Worm (Caenorhabditis elegans) whole organism, young adult: ENCODE measurements around the gene B0432.9.
A peak's percentile ranks its signal among the peaks of the same experiment; 100 is the strongest.

Source experiments
- B0035.1 ChIP-seq: sonication (generic microtip); optimal IDR thresholded peaks from 2 replicates; lab custom pipeline; 2016; ENCODE audit warnings: missing genetic modification characterization, mild to moderate bottlenecking, missing compliant biosample characterization, missing genotype, missing genetic modification reagents
- C06A6.2 ChIP-seq: fragments of 200-800 bp; sonication (Bioruptor generic); conservative IDR thresholded peaks from 2 replicates; pipeline ENCODE4 v1.3.6; 2022; ENCODE audit warnings: missing genetic modification characterization, missing compliant biosample characterization
- F39B2.1 ChIP-seq: fragments of 200-800 bp; sonication (Bioruptor generic); IDR thresholded peaks from 2 replicates; pipeline ENCODE4 v1.3.6; 2022; ENCODE audit warnings: missing genetic modification reagents, missing genetic modification characterization, missing compliant biosample characterization
- F52B5.7 ChIP-seq: sonication (generic microtip); optimal IDR thresholded peaks from 2 replicates; lab custom pipeline; 2016; ENCODE audit warnings: mild to moderate bottlenecking, missing genetic modification characterization, missing compliant biosample characterization
- F55B11.4 ChIP-seq: sonication (generic microtip); optimal IDR thresholded peaks from 2 replicates; lab custom pipeline; 2016; ENCODE audit warnings: missing compliant biosample characterization, missing genetic modification characterization, borderline replicate concordance; ENCODE audit not compliant: insufficient read depth
- F57C9.4 ChIP-seq: sonication (generic microtip); optimal IDR thresholded peaks from 2 replicates; lab custom pipeline; 2017; ENCODE audit warnings: mild to moderate bottlenecking, missing genetic modification characterization, missing compliant biosample characterization
- Y53F4B.3 ChIP-seq: fragments of 200-800 bp; sonication (Bioruptor generic); IDR thresholded peaks from 2 replicates; pipeline ENCODE4 v1.3.6; 2022; ENCODE audit warnings: missing genetic modification reagents, missing genetic modification characterization, missing compliant biosample characterization
- Y67H2A.10 ChIP-seq: fragments of 200-800 bp; sonication (Bioruptor generic); conservative IDR thresholded peaks from 2 replicates; pipeline ENCODE4 v1.3.6; 2022; ENCODE audit warnings: missing genetic modification reagents, missing genetic modification characterization, missing compliant biosample characterization
- Y79H2A.3 ChIP-seq: fragments of 200-800 bp; sonication (Bioruptor generic); conservative IDR thresholded peaks from 2 replicates; pipeline ENCODE4 v1.3.6; 2022; ENCODE audit warnings: missing genetic modification reagents, missing genetic modification characterization, missing compliant biosample characterization
- akir-1 ChIP-seq: fragments of 200-800 bp; sonication (Bioruptor generic); optimal IDR thresholded peaks from 2 replicates; lab custom pipeline; 2018; ENCODE audit warnings: mild to moderate bottlenecking, missing genetic modification characterization, moderate library complexity, missing compliant biosample characterization
- aptf-3 ChIP-seq: fragments of 200-800 bp; sonication (Bioruptor generic); IDR thresholded peaks from 2 replicates; pipeline ENCODE4 v1.3.6; 2022; ENCODE audit warnings: missing genetic modification characterization, missing compliant biosample characterization
- atf-7 ChIP-seq: sonication (generic microtip); optimal IDR thresholded peaks from 2 replicates; lab custom pipeline; 2017; ENCODE audit warnings: mild to moderate bottlenecking, missing genetic modification characterization, missing compliant biosample characterization
- athp-1 ChIP-seq: sonication (generic microtip); optimal IDR thresholded peaks from 2 replicates; lab custom pipeline; 2017; ENCODE audit warnings: mild to moderate bottlenecking, missing genetic modification characterization, missing compliant biosample characterization
- attf-3 ChIP-seq: fragments of 200-800 bp; sonication (Bioruptor generic); conservative IDR thresholded peaks from 2 replicates; pipeline ENCODE4 v1.3.6; 2022; ENCODE audit warnings: missing genetic modification reagents, missing genetic modification characterization, missing compliant biosample characterization
- cebp-2 ChIP-seq: fragments of 200-800 bp; sonication (Bioruptor generic); IDR thresholded peaks from 2 replicates; pipeline ENCODE4 v1.3.6; 2022; ENCODE audit warnings: missing genetic modification characterization, missing compliant biosample characterization
- ceh-27 ChIP-seq: fragments of 200-800 bp; sonication (Bioruptor generic); optimal IDR thresholded peaks from 2 replicates; lab custom pipeline; 2018; ENCODE audit warnings: mild to moderate bottlenecking, missing genetic modification characterization, moderate library complexity, missing compliant biosample characterization
- ceh-40 ChIP-seq: fragments of 200-800 bp; sonication (Bioruptor generic); IDR thresholded peaks from 2 replicates; pipeline ENCODE4 v1.3.6; 2022; ENCODE audit warnings: missing genetic modification characterization, missing compliant biosample characterization
- die-1 ChIP-seq: sonication (generic microtip); optimal IDR thresholded peaks from 2 replicates; lab custom pipeline; 2016; ENCODE audit warnings: missing genotype, mild to moderate bottlenecking, missing genetic modification characterization, missing compliant biosample characterization
- egl-18 ChIP-seq: fragments of 200-800 bp; sonication (Bioruptor generic); IDR thresholded peaks from 2 replicates; pipeline ENCODE4 v1.3.6; 2022; ENCODE audit warnings: missing genetic modification reagents, missing genetic modification characterization, missing compliant biosample characterization
- egl-44 ChIP-seq: fragments of 200-800 bp; sonication (Bioruptor generic); IDR thresholded peaks from 2 replicates; pipeline ENCODE4 v1.3.6; 2022; ENCODE audit warnings: missing genetic modification reagents, missing genetic modification characterization, missing compliant biosample characterization
- egrh-3 ChIP-seq: fragments of 200-800 bp; sonication (Bioruptor generic); IDR thresholded peaks from 2 replicates; pipeline ENCODE4 v1.3.6; 2022; ENCODE audit warnings: missing genetic modification reagents, missing genetic modification characterization, missing compliant biosample characterization
- him-1 ChIP-seq: sonication (generic microtip); optimal IDR thresholded peaks from 2 replicates; lab custom pipeline; 2016; ENCODE audit warnings: missing genotype, missing genetic modification reagents, missing genetic modification characterization, missing compliant biosample characterization
- hsf-1 ChIP-seq: fragments of 200-800 bp; sonication (Bioruptor generic); IDR thresholded peaks from 2 replicates; pipeline ENCODE4 v1.3.6; 2022; ENCODE audit warnings: missing genetic modification reagents, missing genetic modification characterization, missing compliant biosample characterization
- lag-1 ChIP-seq: fragments of 200-800 bp; sonication (Bioruptor generic); IDR thresholded peaks from 2 replicates; pipeline ENCODE4 v1.3.6; 2022; ENCODE audit warnings: missing genetic modification reagents, missing genetic modification characterization, missing compliant biosample characterization
- let-526 ChIP-seq: fragments of 200-800 bp; sonication (Bioruptor generic); IDR thresholded peaks from 2 replicates; pipeline ENCODE4 v1.3.6; 2022; ENCODE audit warnings: missing genetic modification reagents, missing genetic modification characterization, missing compliant biosample characterization
- lin-35 ChIP-seq, 3 experiments: fragments of 150-350 bp in 2 of 3; sonication (generic microtip) in 1 of 3; optimal IDR thresholded peaks; 2 replicates each; lab custom pipeline; 2014 to 2018; ENCODE audit warnings: missing biosample characterization in 3 of 3, missing genetic modification characterization in 3 of 3, missing genetic modification reagents in 3 of 3
- lin-54 ChIP-seq: fragments of 200-800 bp; sonication (Bioruptor generic); optimal IDR thresholded peaks from 2 replicates; lab custom pipeline; 2018; ENCODE audit warnings: mild to moderate bottlenecking, missing genetic modification characterization, missing compliant biosample characterization
- madf-3 ChIP-seq: fragments of 200-800 bp; sonication (Bioruptor generic); IDR thresholded peaks from 2 replicates; pipeline ENCODE4 v1.3.6; 2022; ENCODE audit warnings: missing genetic modification reagents, missing genetic modification characterization, missing compliant biosample characterization
- madf-6 ChIP-seq: fragments of 200-800 bp; sonication (Bioruptor generic); IDR thresholded peaks from 2 replicates; pipeline ENCODE4 v1.3.6; 2022; ENCODE audit warnings: missing genetic modification reagents, missing genetic modification characterization, missing compliant biosample characterization
- madf-8 ChIP-seq: fragments of 200-800 bp; sonication (Bioruptor generic); conservative IDR thresholded peaks from 2 replicates; pipeline ENCODE4 v1.3.6; 2022; ENCODE audit warnings: missing genetic modification reagents, missing genetic modification characterization, missing compliant biosample characterization
- mes-4 ChIP-seq: sonication (generic microtip); optimal IDR thresholded peaks from 2 replicates; lab custom pipeline; 2016; ENCODE audit warnings: missing genotype, missing genetic modification characterization, missing compliant biosample characterization
- mxl-1 ChIP-seq: sonication (generic microtip); optimal IDR thresholded peaks from 2 replicates; lab custom pipeline; 2016; ENCODE audit warnings: missing genetic modification characterization, missing compliant biosample characterization
- nfya-2 ChIP-seq: fragments of 200-800 bp; sonication (Bioruptor generic); IDR thresholded peaks from 2 replicates; pipeline ENCODE4 v1.3.6; 2022; ENCODE audit warnings: missing genetic modification reagents, missing genetic modification characterization, missing compliant biosample characterization
- nfyb-1 ChIP-seq: fragments of 200-800 bp; sonication (Bioruptor generic); IDR thresholded peaks from 2 replicates; pipeline ENCODE4 v1.3.6; 2022; ENCODE audit warnings: missing genetic modification reagents, missing genetic modification characterization, missing compliant biosample characterization
- nhr-120 ChIP-seq: fragments of 200-800 bp; sonication (Bioruptor generic); IDR thresholded peaks from 2 replicates; pipeline ENCODE4 v1.3.6; 2022; ENCODE audit warnings: missing genetic modification characterization, missing compliant biosample characterization
- pbrm-1 ChIP-seq: fragments of 200-800 bp; sonication (Bioruptor generic); IDR thresholded peaks from 2 replicates; pipeline ENCODE4 v1.3.6; 2022; ENCODE audit warnings: missing genetic modification reagents, missing genetic modification characterization, missing compliant biosample characterization
- pha-4 ChIP-seq: fragments of 150-350 bp; sonication (generic microtip); optimal IDR thresholded peaks from 2 replicates; lab custom pipeline; 2014; ENCODE audit warnings: missing biosample characterization, missing genetic modification reagents, missing genetic modification characterization
- rcor-1 ChIP-seq: fragments of 200-800 bp; sonication (Bioruptor generic); IDR thresholded peaks from 2 replicates; pipeline ENCODE4 v1.3.6; 2022; ENCODE audit warnings: missing genetic modification reagents, missing genetic modification characterization, missing compliant biosample characterization
- repo-1 ChIP-seq: sonication (generic microtip); optimal IDR thresholded peaks from 2 replicates; lab custom pipeline; 2017; ENCODE audit warnings: mild to moderate bottlenecking, missing genetic modification characterization, missing compliant biosample characterization
- sea-2 ChIP-seq: fragments of 200-800 bp; sonication (Bioruptor generic); IDR thresholded peaks from 2 replicates; pipeline ENCODE4 v1.3.6; 2022; ENCODE audit warnings: missing genetic modification characterization, missing compliant biosample characterization
- snpc-1.1 ChIP-seq: sonication (generic microtip); optimal IDR thresholded peaks from 2 replicates; lab custom pipeline; 2017; ENCODE audit warnings: missing genetic modification characterization, mild to moderate bottlenecking, missing compliant biosample characterization, antibody characterized with exemption, moderate library complexity, missing genotype, missing genetic modification reagents; ENCODE audit not compliant: insufficient read depth
- tlf-1 ChIP-seq: fragments of 200-800 bp; sonication (Bioruptor generic); optimal IDR thresholded peaks from 2 replicates; lab custom pipeline; 2018; ENCODE audit warnings: mild to moderate bottlenecking, missing genetic modification characterization, missing compliant biosample characterization
- unc-62 ChIP-seq: fragments of 150-350 bp; optimal IDR thresholded peaks from 2 replicates; lab custom pipeline; 2014; ENCODE audit warnings: missing biosample characterization, missing genetic modification reagents, missing genetic modification characterization
- zim-3 ChIP-seq: sonication (generic microtip); optimal IDR thresholded peaks from 2 replicates; lab custom pipeline; 2017; ENCODE audit warnings: mild to moderate bottlenecking, missing genetic modification characterization, moderate library complexity, missing compliant biosample characterization
- ztf-3 ChIP-seq: fragments of 200-800 bp; sonication (Bioruptor generic); optimal IDR thresholded peaks from 2 replicates; lab custom pipeline; 2018; ENCODE audit warnings: mild to moderate bottlenecking, missing genetic modification characterization, missing compliant biosample characterization
- ztf-6 ChIP-seq: fragments of 200-800 bp; sonication (Bioruptor generic); IDR thresholded peaks from 2 replicates; pipeline ENCODE4 v1.3.6; 2022; ENCODE audit warnings: missing genetic modification reagents, missing genetic modification characterization, missing compliant biosample characterization

Gene B0432.9

ce11 chrII:285627-286550 lies 2.4 kb upstream of the B0432.9 start, which contains the start of gene B0432.10 (continued):
- TF ChIP-seq F55B11.4 (tag; lab: Kevin White, UChicago) (no peak), nhr-120 (GFP tag; lab: Robert Waterston, UW) (no peak), let-526 (GFP tag; lab: Robert Waterston, UW) (no peak), nfyb-1 (GFP tag; lab: Robert Waterston, UW) (peak; percentile 69; the same call in 1 of the 2 replicates), athp-1 (tag; lab: Kevin White, UChicago) (no peak), hsf-1 (no peak), akir-1 (no peak), attf-3 (GFP tag; lab: Robert Waterston, UW) (0 out of 2 replicates have a peak, but pooled peaks have one; percentile 20), egrh-3 (no peak), F39B2.1 (GFP tag; lab: Robert Waterston, UW) (no peak), zim-3 (no peak), rcor-1 (peak; percentile 47), madf-3 (0 out of 2 replicates have a peak, but pooled peaks have one; percentile 26), nfya-2 (GFP tag; lab: Robert Waterston, UW) (no peak), Y79H2A.3 (GFP tag; lab: Robert Waterston, UW) (no peak), repo-1 (no peak), ztf-3 (GFP tag; lab: Kevin White, UChicago) (no peak), ceh-27 (GFP tag; lab: Kevin White, UChicago) (no peak), ceh-40 (GFP tag; lab: Robert Waterston, UW) (no peak), pha-4 (tag; lab: Kevin White, UChicago) (no peak), lin-54 (GFP tag; lab: Kevin White, UChicago) (peak; percentile 93), lin-35 (GFP tag; optimal IDR thresholded peaks at IDR 0.05; lab: Kevin White, UChicago) (peak in 1 of 3 experiments; percentile 96), tlf-1 (GFP tag; lab: Kevin White, UChicago) (peak; percentile 7), mes-4 (tag; lab: Kevin White, UChicago) (no peak), snpc-1.1 (tag; lab: Kevin White, UChicago) (no peak), ztf-6 (GFP tag; lab: Robert Waterston, UW) (no peak), madf-6 (peak; percentile 41; the same call in 1 of the 2 replicates), aptf-3 (GFP tag; lab: Robert Waterston, UW) (no peak), die-1 (no peak), cebp-2 (no peak), atf-7 (no peak), C06A6.2 (GFP tag; lab: Robert Waterston, UW) (0 out of 2 replicates have a peak, but pooled peaks have one; percentile 32), madf-8 (GFP tag; lab: Robert Waterston, UW) (no peak), him-1 (no peak), B0035.1 (tag; lab: Kevin White, UChicago) (no peak), mxl-1 (tag; lab: Kevin White, UChicago) (no peak), egl-18 (GFP tag; lab: Robert Waterston, UW) (no peak), sea-2 (GFP tag; lab: Robert Waterston, UW) (no peak), F57C9.4 (tag; lab: Kevin White, UChicago) (no peak), unc-62 (GFP tag; lab: Kevin White, UChicago) (no peak), lag-1 (GFP tag; lab: Robert Waterston, UW) (no peak), Y67H2A.10 (GFP tag; lab: Robert Waterston, UW) (no peak), Y53F4B.3 (no peak), pbrm-1 (GFP tag; lab: Robert Waterston, UW) (peak; percentile 46; the same call in 1 of the 2 replicates), egl-44 (GFP tag; lab: Robert Waterston, UW) (no peak), F52B5.7 (tag; lab: Kevin White, UChicago) (no peak)
